Worm (Caenorhabditis elegans) whole organism, midembryonic: Measurements from ENCODE around the gene dyf-7.

Experiments used
- T22C8.4 ChIP-seq: fragments of 200-800 bp; sonication (Bioruptor generic); IDR thresholded peaks from 2 replicates; pipeline ENCODE4 v1.3.6; 2022; ENCODE audit warnings: missing genetic modification characterization, missing compliant biosample characterization
- cog-1 ChIP-seq: sonication (generic microtip); optimal IDR thresholded peaks from 2 replicates; lab custom pipeline; 2016; ENCODE audit warnings: missing genetic modification characterization, missing compliant biosample characterization
- flt-1 ChIP-seq: fragments of 200-800 bp; sonication (Bioruptor generic); IDR thresholded peaks from 2 replicates; pipeline ENCODE4 v1.3.6; 2022; ENCODE audit warnings: missing genetic modification characterization, missing compliant biosample characterization
- klf-2 ChIP-seq: fragments of 200-800 bp; sonication (Bioruptor generic); conservative IDR thresholded peaks from 2 replicates; pipeline ENCODE4 v1.3.6; 2022; ENCODE audit warnings: missing genetic modification reagents, missing genetic modification characterization, missing compliant biosample characterization
- ref-1 ChIP-seq: fragments of 200-800 bp; sonication (Bioruptor generic); conservative IDR thresholded peaks from 2 replicates; pipeline ENCODE4 v1.3.6; 2022; ENCODE audit warnings: missing genetic modification reagents, missing genetic modification characterization, missing compliant biosample characterization
- tab-1 ChIP-seq: fragments of 200-800 bp; sonication (Bioruptor generic); IDR thresholded peaks from 2 replicates; pipeline ENCODE4 v1.3.6; 2022; ENCODE audit warnings: missing genetic modification characterization, missing compliant biosample characterization
- ztf-23 ChIP-seq: fragments of 200-800 bp; sonication (Bioruptor generic); IDR thresholded peaks from 2 replicates; pipeline ENCODE4 v1.3.6; 2022; ENCODE audit warnings: missing genetic modification reagents, missing genetic modification characterization, missing compliant biosample characterization
- ztf-29 ChIP-seq: fragments of 200-800 bp; sonication (Bioruptor generic); IDR thresholded peaks from 2 replicates; pipeline ENCODE4 v1.3.6; 2022; ENCODE audit warnings: missing genetic modification reagents, missing genetic modification characterization, missing compliant biosample characterization

- TF ChIP-seq ztf-23 (no peak), flt-1 (GFP tag; lab: Robert Waterston, UW) (no peak), ztf-29 (GFP tag; lab: Robert Waterston, UW) (no peak), T22C8.4 (no peak), cog-1 (tag; lab: Kevin White, UChicago) (no peak), klf-2 (no peak), ref-1 (GFP tag; lab: Robert Waterston, UW) (no peak), tab-1 (GFP tag; lab: Robert Waterston, UW) (no peak)
These were observed 11.0 kb downstream of the dyf-7 start, which contains the start of gene F15G9.6 for ce11 chrX:9709462-9709861.
